Worm (Caenorhabditis elegans) whole organism, L4 larva: ENCODE results near the gene mrps-17.

Experiments used
- Y105C5A.15 ChIP-seq: fragments of 200-800 bp; sonication (Bioruptor generic); IDR thresholded peaks from 2 replicates; pipeline ENCODE4 v1.3.6; 2022; ENCODE audit warnings: missing genetic modification characterization, missing compliant biosample characterization
- Y48G9A.11 ChIP-seq: fragments of 200-800 bp; sonication (Bioruptor generic); IDR thresholded peaks from 2 replicates; pipeline ENCODE4 v1.3.6; 2022; ENCODE audit warnings: missing genetic modification reagents, missing genetic modification characterization, missing compliant biosample characterization
- ZK546.5 ChIP-seq, 2 experiments: sonication (generic microtip); optimal IDR thresholded peaks; 2 replicates each; lab custom pipeline; 2017; ENCODE audit warnings: missing biosample characterization in 2 of 2, missing genetic modification characterization in 2 of 2
- aha-1 ChIP-seq: fragments of 150-350 bp; peaks from one replicate; lab custom pipeline; 2014; ENCODE audit warnings: missing biosample characterization, missing genetic modification characterization
- ama-1 ChIP-seq: fragments of 150-350 bp; optimal IDR thresholded peaks from 2 replicates; lab custom pipeline; 2014; ENCODE audit warnings: inconsistent platforms, mixed read lengths
- arid-1 ChIP-seq: fragments of 200-800 bp; sonication (Bioruptor generic); conservative IDR thresholded peaks from 2 replicates; pipeline ENCODE4 v1.3.6; 2022; ENCODE audit warnings: missing genetic modification reagents, missing genetic modification characterization, missing compliant biosample characterization
- attf-4 ChIP-seq: sonication (generic microtip); optimal IDR thresholded peaks from 3 replicates; lab custom pipeline; 2017; ENCODE audit warnings: missing biosample characterization, missing genetic modification characterization
- ceh-20 ChIP-seq: fragments of 200-800 bp; sonication (Bioruptor generic); IDR thresholded peaks from 2 replicates; pipeline ENCODE4 v1.3.6; 2022; ENCODE audit warnings: missing genetic modification reagents, missing genetic modification characterization, missing compliant biosample characterization
- ceh-28 ChIP-seq: fragments of 150-350 bp; optimal IDR thresholded peaks from 2 replicates; lab custom pipeline; 2014; ENCODE audit warnings: missing biosample characterization, missing genetic modification reagents, missing genetic modification characterization
- cey-2 ChIP-seq: sonication (generic microtip); optimal IDR thresholded peaks from 3 replicates; lab custom pipeline; 2017; ENCODE audit warnings: missing genetic modification characterization, mild to moderate bottlenecking, missing compliant biosample characterization, antibody characterized with exemption, borderline replicate concordance; ENCODE audit not compliant: insufficient read depth
- daf-16 ChIP-seq, 3 experiments: sonication (generic microtip); optimal IDR thresholded peaks; 2 replicates each; lab custom pipeline; 2016 to 2017; ENCODE audit warnings: missing genetic modification characterization in 3 of 3, missing genetic modification reagents in 3 of 3, mild to moderate bottlenecking in 2 of 3, missing compliant biosample characterization in 2 of 3, missing biosample characterization in 1 of 3, moderate library complexity in 1 of 3
- dmd-6 ChIP-seq: fragments of 200-800 bp; sonication (Bioruptor generic); IDR thresholded peaks from 2 replicates; pipeline ENCODE4 v1.3.6; 2022; ENCODE audit warnings: missing genetic modification reagents, missing genetic modification characterization, missing compliant biosample characterization
- dve-1 ChIP-seq: sonication (generic microtip); optimal IDR thresholded peaks from 2 replicates; lab custom pipeline; 2017; ENCODE audit warnings: antibody characterized with exemption, mild to moderate bottlenecking, missing genetic modification characterization, missing compliant biosample characterization; ENCODE audit not compliant: insufficient read depth
- egl-27 ChIP-seq: sonication (generic microtip); optimal IDR thresholded peaks from 3 replicates; lab custom pipeline; 2017; ENCODE audit warnings: missing biosample characterization, missing genetic modification reagents, missing genetic modification characterization
- fos-1 ChIP-seq: fragments of 150-350 bp; optimal IDR thresholded peaks from 2 replicates; lab custom pipeline; 2014; ENCODE audit warnings: missing biosample characterization, missing genetic modification characterization
- gei-8 ChIP-seq: fragments of 200-800 bp; sonication (Bioruptor generic); optimal IDR thresholded peaks from 2 replicates; lab custom pipeline; 2018; ENCODE audit warnings: mild to moderate bottlenecking, missing genetic modification characterization, missing compliant biosample characterization
- hlh-11 ChIP-seq: fragments of 200-800 bp; sonication (Bioruptor generic); optimal IDR thresholded peaks from 2 replicates; lab custom pipeline; 2018; ENCODE audit warnings: mild to moderate bottlenecking, missing genetic modification characterization, missing compliant biosample characterization
- hmg-1.1 ChIP-seq: fragments of 200-800 bp; sonication (Bioruptor generic); IDR thresholded peaks from 2 replicates; pipeline ENCODE4 v1.3.6; 2022; ENCODE audit warnings: missing genetic modification reagents, missing genetic modification characterization, missing compliant biosample characterization
- lim-7 ChIP-seq: fragments of 200-800 bp; sonication (Bioruptor generic); IDR thresholded peaks from 2 replicates; pipeline ENCODE4 v1.3.6; 2022; ENCODE audit warnings: missing genetic modification characterization, missing compliant biosample characterization
- lin-29 ChIP-seq: fragments of 200-800 bp; sonication (Bioruptor generic); IDR thresholded peaks from 2 replicates; pipeline ENCODE4 v1.3.6; 2022; ENCODE audit warnings: missing genetic modification reagents, missing genetic modification characterization, missing compliant biosample characterization
- lin-38 ChIP-seq: fragments of 200-800 bp; sonication (Bioruptor generic); IDR thresholded peaks from 2 replicates; pipeline ENCODE4 v1.3.6; 2022; ENCODE audit warnings: missing genetic modification reagents, missing genetic modification characterization, missing compliant biosample characterization
- lir-3 ChIP-seq: sonication (generic microtip); optimal IDR thresholded peaks from 2 replicates; lab custom pipeline; 2016; ENCODE audit warnings: mild to moderate bottlenecking, missing genetic modification characterization, missing compliant biosample characterization
- lsy-2 ChIP-seq, 2 experiments: fragments of 150-350 bp in 1 of 2; sonication (generic microtip) in 1 of 2; optimal IDR thresholded peaks; 2 replicates each; lab custom pipeline; 2014 to 2017; ENCODE audit warnings: missing biosample characterization in 2 of 2, missing genetic modification characterization in 2 of 2
- mdt-29 ChIP-seq: fragments of 200-800 bp; sonication (Bioruptor generic); IDR thresholded peaks from 2 replicates; pipeline ENCODE4 v1.3.6; 2022; ENCODE audit warnings: missing genetic modification reagents, missing genetic modification characterization, missing compliant biosample characterization
- mep-1 ChIP-seq: fragments of 150-350 bp; sonication (generic microtip); optimal IDR thresholded peaks from 3 replicates; lab custom pipeline; 2014; ENCODE audit warnings: missing biosample characterization, missing genetic modification characterization
- mes-2 ChIP-seq: sonication (generic microtip); optimal IDR thresholded peaks from 2 replicates; lab custom pipeline; 2016; ENCODE audit warnings: missing genotype, mild to moderate bottlenecking, missing genetic modification characterization, missing compliant biosample characterization; ENCODE audit not compliant: poor library complexity, severe bottlenecking
- mxl-2 ChIP-seq: fragments of 200-800 bp; sonication (Bioruptor generic); conservative IDR thresholded peaks from 2 replicates; pipeline ENCODE4 v1.3.6; 2022; ENCODE audit warnings: missing genetic modification reagents, missing genetic modification characterization, missing compliant biosample characterization
- mxl-3 ChIP-seq: fragments of 200-800 bp; sonication (Bioruptor generic); optimal IDR thresholded peaks from 2 replicates; lab custom pipeline; 2018; ENCODE audit warnings: mild to moderate bottlenecking, missing genetic modification characterization, missing compliant biosample characterization
- nhr-10 ChIP-seq: fragments of 150-350 bp; optimal IDR thresholded peaks from 2 replicates; lab custom pipeline; 2014; ENCODE audit warnings: missing biosample characterization, missing genetic modification characterization
- nhr-102 ChIP-seq: sonication (generic microtip); optimal IDR thresholded peaks from 2 replicates; lab custom pipeline; 2016; ENCODE audit warnings: mild to moderate bottlenecking, missing genetic modification characterization, moderate library complexity, missing compliant biosample characterization
- nhr-11 ChIP-seq: fragments of 150-350 bp; optimal IDR thresholded peaks from 2 replicates; lab custom pipeline; 2014; ENCODE audit warnings: missing biosample characterization, missing genetic modification characterization
- nhr-28 ChIP-seq: fragments of 150-350 bp; optimal IDR thresholded peaks from 2 replicates; lab custom pipeline; 2014; ENCODE audit warnings: missing biosample characterization, missing genetic modification characterization
- nhr-42 ChIP-seq: fragments of 200-800 bp; sonication (Bioruptor generic); IDR thresholded peaks from 2 replicates; pipeline ENCODE4 v1.3.6; 2022; ENCODE audit warnings: missing genetic modification characterization, missing compliant biosample characterization
- nhr-48 ChIP-seq: sonication (generic microtip); optimal IDR thresholded peaks from 2 replicates; lab custom pipeline; 2016; ENCODE audit warnings: mild to moderate bottlenecking, missing genetic modification characterization, missing compliant biosample characterization
- rbr-2 ChIP-seq: sonication (generic microtip); optimal IDR thresholded peaks from 2 replicates; lab custom pipeline; 2016; ENCODE audit warnings: missing genotype, missing genetic modification characterization, missing compliant biosample characterization
- snpc-4 ChIP-seq: fragments of 150-350 bp; optimal IDR thresholded peaks from 2 replicates; lab custom pipeline; 2014; ENCODE audit warnings: missing biosample characterization, missing genetic modification characterization
- spr-1 ChIP-seq: sonication (generic microtip); optimal IDR thresholded peaks from 2 replicates; lab custom pipeline; 2016; ENCODE audit warnings: mild to moderate bottlenecking, missing genetic modification characterization, missing compliant biosample characterization
- unc-62 ChIP-seq, 3 experiments: fragments of 150-350 bp in 1 of 3; sonication (generic microtip); optimal IDR thresholded peaks in 2 of 3; peaks in 1 of 3; 1 replicate in 1 of 3; 2 replicates in 2 of 3; lab custom pipeline; 2014 to 2017; ENCODE audit warnings: missing biosample characterization in 3 of 3, missing genetic modification characterization in 3 of 3, missing genetic modification reagents in 3 of 3, missing genotype in 1 of 3
- zfp-2 ChIP-seq: sonication (generic microtip); optimal IDR thresholded peaks from 2 replicates; lab custom pipeline; 2016; ENCODE audit warnings: mild to moderate bottlenecking, missing genetic modification characterization, missing compliant biosample characterization

The mrps-17 gene

DNA sequence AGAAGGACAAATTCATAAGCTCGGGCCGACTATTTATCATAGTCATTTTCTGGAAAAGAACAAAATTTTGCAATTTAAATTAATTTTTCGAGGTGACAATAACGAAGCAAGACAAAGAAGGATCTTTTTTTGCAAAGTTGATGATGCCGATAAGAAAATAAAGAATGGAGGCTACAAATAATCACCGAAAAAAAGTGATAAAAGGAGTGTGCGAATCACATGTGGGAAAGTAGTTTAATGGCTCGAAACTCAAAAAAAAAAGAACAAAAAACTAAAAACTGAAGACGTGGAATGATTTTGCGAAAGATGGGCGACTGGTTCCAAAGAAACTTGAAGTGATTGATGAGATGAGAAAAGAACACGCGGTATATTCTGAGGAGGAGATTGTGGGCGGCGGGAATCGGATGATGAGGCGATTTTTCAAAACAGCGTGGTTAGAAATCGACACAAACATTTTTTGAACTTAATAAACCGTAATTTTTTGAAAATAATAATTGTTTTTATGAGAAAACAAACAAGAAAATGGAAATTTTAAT, 12.1 kb downstream of the mrps-17 start, which contains the start of gene atgl-1 (continued):
- no peak for TF ChIP-seq ceh-28 (tag; lab: Kevin White, UChicago)
- no peak for TF ChIP-seq egl-27 (tag; lab: Kevin White, UChicago)
- peak; percentile 1 for TF ChIP-seq dve-1 (tag; lab: Kevin White, UChicago)
- no peak for TF ChIP-seq Y48G9A.11 (GFP tag; lab: Robert Waterston, UW)
- TF ChIP-seq Y105C5A.15 (GFP tag; lab: Robert Waterston, UW) = no peak
- TF ChIP-seq daf-16 (GFP tag; optimal IDR thresholded peaks at IDR 0.05; lab: Kevin White, UChicago) = no peak
- peak; percentile 15 for TF ChIP-seq daf-16 (tag; optimal IDR thresholded peaks at IDR 0.05; lab: Kevin White, UChicago)
- TF ChIP-seq nhr-28 = peak; percentile 69
- TF ChIP-seq cey-2 = no peak
- no peak for TF ChIP-seq attf-4 (tag; lab: Kevin White, UChicago)
- TF ChIP-seq nhr-42 (GFP tag; lab: Robert Waterston, UW) = no peak

DNA sequence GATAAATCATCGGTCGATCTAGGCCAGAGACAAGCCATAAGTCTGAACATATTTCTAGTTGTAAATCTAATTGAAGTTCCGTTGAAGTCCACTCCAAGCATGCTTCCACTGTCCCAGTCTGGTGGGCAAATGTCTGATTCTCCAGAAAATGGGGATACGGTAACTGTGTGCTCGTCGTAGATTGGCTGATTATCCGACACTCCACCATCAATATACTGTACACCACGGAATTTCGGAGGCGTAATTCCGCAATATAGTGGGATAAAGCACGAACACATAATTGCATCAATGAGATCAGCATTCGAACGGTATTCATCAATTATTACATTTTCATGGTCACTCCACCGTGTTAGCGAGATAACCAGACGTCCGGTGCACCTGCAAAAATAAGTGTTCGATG, 13.3 kb downstream of the mrps-17 start:
- TF ChIP-seq rbr-2 (tag; lab: Kevin White, UChicago) = no peak
- no peak for TF ChIP-seq mep-1 (tag; lab: Kevin White, UChicago)
- peak; percentile 6 for TF ChIP-seq mxl-3
- peak; percentile 40 for TF ChIP-seq aha-1 (tag; lab: Kevin White, UChicago)
- no peak for TF ChIP-seq dve-1 (tag; lab: Kevin White, UChicago)

DNA sequence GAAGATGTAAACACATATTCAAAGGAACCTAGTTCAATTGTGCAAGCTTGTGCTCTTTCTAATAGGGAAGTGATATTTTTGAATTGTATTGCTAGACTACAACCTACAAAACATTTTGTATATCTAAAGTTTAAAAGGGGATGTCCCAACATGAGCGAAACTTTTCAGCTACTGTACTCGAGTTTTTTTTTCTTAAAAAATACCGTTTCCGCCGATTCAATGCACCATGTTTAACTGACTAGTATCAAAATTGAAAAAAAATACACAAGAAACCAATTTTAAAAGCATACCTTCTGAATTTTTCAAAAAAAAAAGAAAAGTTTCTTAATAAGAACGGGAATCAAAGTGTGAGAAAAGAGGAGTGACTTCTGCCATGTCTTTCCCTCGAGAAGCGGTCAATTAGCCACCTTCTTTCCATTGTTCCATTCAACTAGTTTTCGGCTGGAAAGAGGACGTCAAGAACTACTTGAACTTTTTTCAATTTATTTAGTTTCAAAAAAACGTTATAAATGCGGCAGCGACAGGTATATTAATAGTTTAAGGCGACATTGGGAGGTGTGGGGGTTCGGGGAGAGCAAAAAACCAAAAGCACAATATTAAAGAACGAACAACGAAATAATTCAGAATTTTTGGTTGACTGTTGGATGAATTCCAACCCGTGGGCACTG, 16.2 kb downstream of the mrps-17 start, which contains the start of gene nas-4:
Gene nas-4 (minus strand): TSS at position 351 of the 668 bp plus-strand sequence.
- TF ChIP-seq daf-16 (GFP tag; optimal IDR thresholded peaks at IDR 0.05; lab: Kevin White, UChicago) = no peak
- no peak for TF ChIP-seq daf-16 (tag; optimal IDR thresholded peaks at IDR 0.05; lab: Kevin White, UChicago)
- TF ChIP-seq mxl-2 (GFP tag; lab: Robert Waterston, UW) = no peak
- TF ChIP-seq lir-3 (tag; lab: Kevin White, UChicago) = no peak
- TF ChIP-seq egl-27 (tag; lab: Kevin White, UChicago) = no peak
- peak; percentile 35; the same call in 1 of the 2 replicates for TF ChIP-seq mdt-29 (GFP tag; lab: Robert Waterston, UW)
- TF ChIP-seq snpc-4 = no peak
- TF ChIP-seq nhr-48 (tag; lab: Kevin White, UChicago) = peak; percentile 41
- 0 out of 2 replicates have a peak, but pooled peaks have one; percentile 36 for TF ChIP-seq lim-7 (GFP tag; lab: Robert Waterston, UW)
- TF ChIP-seq mes-2 (tag; lab: Kevin White, UChicago) = peak; percentile 41
- TF ChIP-seq zfp-2 = no peak
- peak; percentile 13 for TF ChIP-seq hlh-11 (tag; lab: Kevin White, UChicago)
- peak; percentile 19; the same call in 1 of the 2 replicates for TF ChIP-seq dmd-6
- TF ChIP-seq lin-29 (GFP tag; lab: Robert Waterston, UW) = no peak
- TF ChIP-seq nhr-10 (tag; lab: Kevin White, UChicago) = peak; percentile 70
- TF ChIP-seq lsy-2 (tag; optimal IDR thresholded peaks at IDR 0.05; lab: Kevin White, UChicago) = no peak
- TF ChIP-seq nhr-11 (tag; lab: Kevin White, UChicago) = no peak
- peak; percentile 28 for TF ChIP-seq fos-1 (tag; lab: Kevin White, UChicago)
- peak; percentile 71 for TF ChIP-seq mep-1 (tag; lab: Kevin White, UChicago)
- TF ChIP-seq spr-1 (tag; lab: Kevin White, UChicago) = peak; percentile 40
- TF ChIP-seq hmg-1.1 (GFP tag; lab: Robert Waterston, UW) = peak; percentile 43; the same call in 1 of the 2 replicates
- TF ChIP-seq ZK546.5 (tag; optimal IDR thresholded peaks at IDR 0.05; lab: Kevin White, UChicago) = no peak
- TF ChIP-seq lin-38 = peak; percentile 24; the same call in 1 of the 2 replicates
- no peak for TF ChIP-seq mxl-3
- TF ChIP-seq ama-1 = peak; percentile 77
- peak; percentile 67 for TF ChIP-seq nhr-102
- TF ChIP-seq dve-1 (tag; lab: Kevin White, UChicago) = peak; percentile 32
- TF ChIP-seq ceh-20 (GFP tag; lab: Robert Waterston, UW) = no peak
- peak in 1 of 2 experiments; percentile 56 for TF ChIP-seq unc-62 (GFP tag; optimal IDR thresholded peaks at IDR 0.05 in 1 of 2; lab: Kevin White, UChicago)
- no peak for TF ChIP-seq unc-62 (tag; optimal IDR thresholded peaks at IDR 0.05; lab: Kevin White, UChicago)
- peak; percentile 0 for TF ChIP-seq gei-8 (GFP tag; lab: Kevin White, UChicago)
- 0 out of 2 replicates have a peak, but pooled peaks have one; percentile 18 for TF ChIP-seq arid-1 (GFP tag; lab: Robert Waterston, UW)
